Fruit fly (Drosophila melanogaster) whole organism, pupa: Measurements from ENCODE around the gene Rcd5.
A peak's percentile ranks its signal among the peaks of the same experiment; 100 is the strongest.

Experiments used
- CG10348 ChIP-seq: fragments of 200-800 bp; sonication (Bioruptor generic); IDR thresholded peaks from 2 replicates; pipeline ENCODE4 v1.3.6; 2022; ENCODE audit warnings: missing biosample characterization, missing genetic modification characterization
- CG12605 ChIP-seq: fragments of 200-800 bp; sonication (Bioruptor generic); IDR thresholded peaks from 2 replicates; pipeline ENCODE4 v1.3.6; 2022; ENCODE audit warnings: missing biosample characterization, missing genetic modification characterization
- CG13204 ChIP-seq: fragments of 200-800 bp; sonication (Bioruptor generic); optimal IDR thresholded peaks from 2 replicates; lab custom pipeline; 2018; ENCODE audit warnings: missing biosample characterization, mild to moderate bottlenecking, missing genetic modification characterization, moderate library complexity
- CG14655 ChIP-seq: fragments of 200-800 bp; sonication (Bioruptor generic); optimal IDR thresholded peaks from 3 replicates; lab custom pipeline; 2017; ENCODE audit warnings: mild to moderate bottlenecking, missing biosample characterization, missing genetic modification reagents, missing genetic modification characterization
- CG15710 ChIP-seq: fragments of 200-800 bp; sonication (Bioruptor generic); optimal IDR thresholded peaks from 2 replicates; lab custom pipeline; 2018; ENCODE audit warnings: missing biosample characterization, mild to moderate bottlenecking, missing genetic modification characterization, moderate library complexity
- CG17806 ChIP-seq: fragments of 200-800 bp; sonication (Bioruptor generic); optimal IDR thresholded peaks from 2 replicates; lab custom pipeline; 2018; ENCODE audit warnings: missing biosample characterization, mild to moderate bottlenecking, missing genetic modification characterization, moderate library complexity
- CG32121 ChIP-seq: fragments of 200-800 bp; sonication (Bioruptor generic); IDR thresholded peaks from 2 replicates; pipeline ENCODE4 v1.3.6; 2022; ENCODE audit warnings: missing biosample characterization, missing genetic modification characterization
- CG34367 ChIP-seq: fragments of 200-800 bp; sonication (Bioruptor generic); optimal IDR thresholded peaks from 2 replicates; lab custom pipeline; 2018; ENCODE audit warnings: missing biosample characterization, mild to moderate bottlenecking, missing genetic modification characterization
- CG4496 ChIP-seq: fragments of 200-800 bp; sonication (Bioruptor generic); IDR thresholded peaks from 3 replicates; pipeline ENCODE4 v1.3.6; 2022; ENCODE audit warnings: missing biosample characterization, missing genetic modification characterization
- CG8159 ChIP-seq: fragments of 200-800 bp; sonication (Bioruptor generic); optimal IDR thresholded peaks from 3 replicates; lab custom pipeline; 2018; ENCODE audit warnings: missing biosample characterization, mild to moderate bottlenecking, missing genetic modification characterization, moderate library complexity
- CG8301 ChIP-seq: fragments of 200-800 bp; sonication (Bioruptor generic); optimal IDR thresholded peaks from 2 replicates; lab custom pipeline; 2018; ENCODE audit warnings: missing biosample characterization, mild to moderate bottlenecking, missing genetic modification characterization
- CG9948 ChIP-seq: fragments of 200-800 bp; sonication (Bioruptor generic); optimal IDR thresholded peaks from 2 replicates; lab custom pipeline; 2018; ENCODE audit warnings: missing biosample characterization, mild to moderate bottlenecking, missing genetic modification characterization, moderate library complexity
- D1 ChIP-seq: fragments of 200-800 bp; sonication (Bioruptor generic); optimal IDR thresholded peaks from 2 replicates; lab custom pipeline; 2018; ENCODE audit warnings: missing biosample characterization, mild to moderate bottlenecking, missing genetic modification characterization, moderate library complexity
- EcR ChIP-seq: fragments of 200-800 bp; sonication (Bioruptor generic); optimal IDR thresholded peaks from 3 replicates; lab custom pipeline; 2019; ENCODE audit warnings: missing biosample characterization, missing genetic modification characterization, mild to moderate bottlenecking, moderate library complexity, missing genetic modification reagents
- Ets98B ChIP-seq: fragments of 200-800 bp; sonication (Bioruptor generic); IDR thresholded peaks from 2 replicates; pipeline ENCODE4 v1.3.6; 2022; ENCODE audit warnings: missing biosample characterization, missing genetic modification characterization
- Pif1A ChIP-seq: fragments of 200-800 bp; sonication (Bioruptor generic); optimal IDR thresholded peaks from 3 replicates; lab custom pipeline; 2016; ENCODE audit warnings: missing biosample characterization, missing genetic modification characterization
- Pif1B ChIP-seq: fragments of 200-800 bp; sonication (Bioruptor generic); optimal IDR thresholded peaks from 3 replicates; lab custom pipeline; 2016; ENCODE audit warnings: missing biosample characterization, missing genetic modification characterization
- Snoo ChIP-seq: fragments of 200-800 bp; sonication (Bioruptor generic); optimal IDR thresholded peaks from 3 replicates; lab custom pipeline; 2017; ENCODE audit warnings: missing biosample characterization, mild to moderate bottlenecking, missing genetic modification characterization, inconsistent platforms
- fd96Ca ChIP-seq: fragments of 200-800 bp; sonication (Bioruptor generic); IDR thresholded peaks from 3 replicates; pipeline ENCODE4 v1.3.6; 2022; ENCODE audit warnings: missing biosample characterization, missing genetic modification characterization
- gl ChIP-seq: fragments of 200-800 bp; sonication (Bioruptor generic); optimal IDR thresholded peaks from 2 replicates; lab custom pipeline; 2018; ENCODE audit warnings: missing biosample characterization, mild to moderate bottlenecking, missing genetic modification characterization
- rn ChIP-seq: fragments of 200-800 bp; sonication (Bioruptor generic); IDR thresholded peaks from 2 replicates; pipeline ENCODE4 v1.3.6; 2022; ENCODE audit warnings: missing biosample characterization, missing genetic modification characterization

Rcd5 gene

DNA sequence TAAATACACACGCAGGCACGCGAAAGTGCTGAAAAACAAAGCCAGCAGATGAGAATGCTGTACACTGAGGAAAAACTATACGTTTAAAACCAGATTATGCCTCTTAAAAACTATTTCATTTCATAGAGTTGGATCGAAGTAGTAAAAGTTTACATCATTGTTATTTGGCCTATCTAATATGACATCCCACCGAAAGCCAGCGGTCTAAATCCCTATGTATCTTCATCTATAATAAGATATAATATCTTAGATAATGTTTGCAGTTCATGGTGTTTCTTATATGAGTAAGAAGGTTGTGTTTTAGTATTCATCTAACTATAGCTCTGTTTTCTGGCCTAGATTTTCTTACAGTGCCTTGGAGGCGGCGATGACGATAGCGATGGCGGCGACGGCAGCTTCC, 30.2 kb upstream of the Rcd5 start:
- no peak for TF ChIP-seq CG34367 (tag; lab: Kevin White, UChicago)
- no peak for TF ChIP-seq D1 (tag; lab: Kevin White, UChicago)
- peak; percentile 32 for TF ChIP-seq CG8159 (tag; lab: Kevin White, UChicago)
- TF ChIP-seq CG9948 (tag; lab: Kevin White, UChicago) = peak; percentile 1
- TF ChIP-seq CG14655 (GFP tag; lab: Kevin White, UChicago) = peak; percentile 4
- TF ChIP-seq, all 21 proteins: peak for 3

DNA sequence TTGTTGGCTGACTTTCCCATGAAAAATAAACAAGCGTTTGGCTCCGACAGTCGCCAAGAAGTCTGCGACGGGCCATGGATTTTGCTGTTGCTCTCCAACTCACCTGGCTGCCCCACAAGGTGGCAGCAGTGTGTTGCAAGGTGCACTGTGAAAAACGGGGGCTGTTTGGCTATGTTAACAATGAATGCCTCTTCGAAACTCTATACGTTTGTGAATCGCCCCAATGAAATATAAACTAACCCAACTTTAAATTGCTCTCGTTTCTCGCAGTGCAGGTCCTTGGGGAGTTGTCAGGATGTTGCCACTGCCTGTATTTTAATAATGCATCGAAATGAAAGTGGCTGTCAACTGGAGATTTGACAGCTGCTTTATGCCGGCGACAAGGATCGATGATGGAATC, 26.0 kb upstream of the Rcd5 start:
- peak; percentile 5 for TF ChIP-seq CG17806 (tag; lab: Kevin White, UChicago)
- peak; percentile 12 for TF ChIP-seq CG8159 (tag; lab: Kevin White, UChicago)
- no peak for TF ChIP-seq D1 (tag; lab: Kevin White, UChicago)
- TF ChIP-seq CG34367 (tag; lab: Kevin White, UChicago) = no peak
- TF ChIP-seq fd96Ca = peak; percentile 57; the same call in 1 of the 3 replicates
- TF ChIP-seq CG4496 (GFP tag; lab: Robert Waterston, UW) = peak; percentile 46; the same call in 1 of the 3 replicates
- TF ChIP-seq Snoo = no peak
- TF ChIP-seq CG13204 (GFP tag; lab: Kevin White, UChicago) = no peak
- no peak for TF ChIP-seq EcR
- no peak for TF ChIP-seq CG12605 (GFP tag; lab: Robert Waterston, UW)
- no peak for TF ChIP-seq CG9948 (tag; lab: Kevin White, UChicago)
- TF ChIP-seq CG8301 (tag; lab: Kevin White, UChicago) = peak; percentile 29
- TF ChIP-seq CG14655 (GFP tag; lab: Kevin White, UChicago) = peak; percentile 31
- TF ChIP-seq CG10348 (GFP tag; lab: Robert Waterston, UW) = no peak
- peak; percentile 1 for TF ChIP-seq Pif1B (GFP tag; lab: Kevin White, UChicago)
- TF ChIP-seq Ets98B = peak; percentile 44; the same call in 1 of the 2 replicates
- peak; percentile 29 for TF ChIP-seq Pif1A
- TF ChIP-seq rn (GFP tag; lab: Robert Waterston, UW) = no peak
- TF ChIP-seq gl (tag; lab: Kevin White, UChicago) = no peak
- peak; percentile 29 for TF ChIP-seq CG15710 (tag; lab: Kevin White, UChicago)
- no peak for TF ChIP-seq CG32121 (GFP tag; lab: Robert Waterston, UW)

DNA sequence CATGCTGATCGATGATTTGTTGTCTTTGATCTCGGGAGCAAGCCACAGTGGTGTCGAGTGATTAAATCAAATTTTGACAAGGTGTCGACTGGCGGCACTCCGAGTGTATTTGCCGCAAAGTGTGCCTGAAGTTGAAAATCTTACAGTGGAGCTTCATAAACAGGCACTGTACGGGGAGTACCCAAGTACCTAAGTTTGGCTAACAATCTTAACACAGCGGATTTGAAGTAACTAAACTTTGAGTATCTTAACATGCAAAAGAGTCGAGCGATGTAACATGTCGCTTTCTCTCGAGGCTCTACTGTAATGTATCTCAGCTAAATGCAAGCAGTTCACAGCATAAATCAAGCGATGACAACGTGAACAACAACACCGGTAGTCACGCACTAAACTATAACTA, 23.6 kb upstream of the Rcd5 start:
- TF ChIP-seq Ets98B (peak; percentile 58), Pif1B (GFP tag; lab: Kevin White, UChicago) (no peak), Pif1A (no peak), CG15710 (tag; lab: Kevin White, UChicago) (peak; percentile 29), CG34367 (tag; lab: Kevin White, UChicago) (peak; percentile 1), CG17806 (tag; lab: Kevin White, UChicago) (peak; percentile 16), D1 (tag; lab: Kevin White, UChicago) (no peak), CG12605 (GFP tag; lab: Robert Waterston, UW) (peak; percentile 26; the same call in 1 of the 2 replicates), CG8301 (tag; lab: Kevin White, UChicago) (peak; percentile 24), CG8159 (tag; lab: Kevin White, UChicago) (peak; percentile 24), CG13204 (GFP tag; lab: Kevin White, UChicago) (no peak), CG9948 (tag; lab: Kevin White, UChicago) (peak; percentile 21), Snoo (no peak), fd96Ca (peak; percentile 58; the same call in 1 of the 3 replicates), CG14655 (GFP tag; lab: Kevin White, UChicago) (peak; percentile 52), CG10348 (GFP tag; lab: Robert Waterston, UW) (no peak), EcR (no peak)

DNA sequence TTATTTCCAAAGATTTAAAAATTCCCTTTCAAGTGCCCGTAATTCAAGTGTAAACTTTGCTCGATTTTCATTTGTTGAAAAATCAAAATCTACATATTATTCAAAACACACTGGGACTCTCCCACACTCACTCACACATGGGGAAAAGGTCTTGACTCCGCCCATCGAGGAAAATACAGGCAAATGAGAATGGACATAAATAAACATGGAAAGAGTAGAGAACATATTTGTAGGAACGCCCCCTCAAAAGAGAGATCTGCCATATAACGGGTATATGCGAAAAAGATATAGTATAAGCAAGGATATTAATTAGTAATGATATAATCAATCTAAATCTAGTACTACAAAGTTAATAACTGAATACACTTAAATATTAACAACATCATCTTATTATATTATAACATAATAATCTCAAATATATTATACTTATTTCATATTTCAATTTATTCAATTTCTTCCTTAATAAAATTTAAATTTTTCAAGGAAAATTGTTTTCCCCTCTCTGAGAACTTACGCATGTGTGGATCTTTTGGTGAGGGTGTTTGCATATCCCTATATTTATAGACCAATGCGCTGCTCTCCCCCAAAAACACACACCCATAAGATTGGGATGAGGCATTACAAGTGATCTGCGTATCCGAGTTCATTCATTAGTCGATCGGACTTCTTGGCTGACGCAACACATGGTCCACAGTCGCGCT, 22.0 kb upstream of the Rcd5 start, which contains the start of gene FoxL1:
Gene FoxL1 (plus strand): TSS at position 651 of the 701 bp plus-strand sequence.
- TF ChIP-seq CG8159 (tag; lab: Kevin White, UChicago) = peak; percentile 15
- no peak for TF ChIP-seq EcR
- TF ChIP-seq, all 21 proteins: peak for 1

DNA sequence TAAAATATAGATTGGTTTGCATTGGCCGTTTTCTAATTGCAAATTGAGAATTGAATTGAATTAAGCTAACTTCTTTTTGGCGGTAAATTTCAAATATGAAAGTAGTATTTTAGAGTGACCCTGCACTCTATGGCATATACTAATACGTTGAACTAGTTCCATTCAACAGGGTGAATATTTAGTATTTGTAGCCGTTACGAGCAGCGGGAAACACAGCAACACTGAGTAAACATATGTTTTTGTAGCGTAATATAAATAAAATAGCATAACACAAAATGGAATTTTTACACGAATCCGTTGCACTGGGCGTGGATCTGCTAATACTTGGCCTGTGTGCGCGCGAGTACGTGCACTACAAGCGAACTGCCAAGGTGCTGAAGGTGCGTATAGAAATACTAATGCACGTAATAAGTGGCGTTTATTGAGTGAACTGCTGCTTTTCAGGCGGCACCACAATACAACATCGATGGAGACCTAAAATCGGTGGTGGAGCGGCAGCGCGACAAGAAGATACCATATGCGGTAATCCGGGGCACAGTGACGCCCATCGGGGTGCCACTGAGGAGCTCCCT, 19.0 kb upstream of the Rcd5 start, which contains the start of gene Mul1:
Gene Mul1 (plus strand): TSS at position 198 of the 572 bp plus-strand sequence.
- no peak for TF ChIP-seq rn (GFP tag; lab: Robert Waterston, UW)
- no peak for TF ChIP-seq Ets98B
- TF ChIP-seq fd96Ca = no peak
- TF ChIP-seq CG34367 (tag; lab: Kevin White, UChicago) = no peak
- TF ChIP-seq CG8301 (tag; lab: Kevin White, UChicago) = no peak
- no peak for TF ChIP-seq CG4496 (GFP tag; lab: Robert Waterston, UW)

DNA sequence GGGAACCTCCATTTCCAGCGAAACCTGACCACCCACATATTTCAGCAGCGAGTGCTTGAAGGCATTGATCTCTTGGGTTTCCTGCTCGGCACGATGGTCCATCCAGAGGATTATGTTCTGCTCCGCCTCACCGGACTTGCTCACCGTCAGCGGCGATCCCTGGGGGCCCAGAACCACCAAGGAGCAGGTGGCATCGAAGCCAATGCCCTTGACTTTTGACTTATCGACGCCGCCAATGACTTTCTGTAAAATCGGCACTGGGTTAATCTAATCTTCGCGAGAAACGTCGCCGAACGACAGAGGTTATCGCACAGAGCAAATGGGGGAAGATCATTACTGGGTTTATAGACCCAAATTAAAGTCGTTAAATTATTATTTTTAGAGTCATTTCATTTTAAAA, 15.9 kb upstream of the Rcd5 start:
- no peak for TF ChIP-seq CG17806 (tag; lab: Kevin White, UChicago)
- no peak for TF ChIP-seq EcR
- TF ChIP-seq Ets98B = no peak
- no peak for TF ChIP-seq CG12605 (GFP tag; lab: Robert Waterston, UW)
- TF ChIP-seq CG8301 (tag; lab: Kevin White, UChicago) = no peak
- no peak for TF ChIP-seq CG4496 (GFP tag; lab: Robert Waterston, UW)
- TF ChIP-seq CG9948 (tag; lab: Kevin White, UChicago) = no peak
- TF ChIP-seq Snoo = no peak
- TF ChIP-seq CG14655 (GFP tag; lab: Kevin White, UChicago) = no peak
